Worm (Caenorhabditis elegans) whole organism, L4 larva: ENCODE results near the gene aqp-5.
"Not testable (repeated sequence)": the region's sequence is repeated elsewhere in the genome, so short reads cannot be mapped to it uniquely, and the experiment has no call there.

ENCODE experiments used
- F49E8.2 ChIP-seq: sonication (generic microtip); optimal IDR thresholded peaks from 2 replicates; lab custom pipeline; 2016; ENCODE audit warnings: missing compliant biosample characterization, mild to moderate bottlenecking, missing genetic modification characterization, borderline replicate concordance
- fkh-10 ChIP-seq: fragments of 150-350 bp; optimal IDR thresholded peaks from 2 replicates; lab custom pipeline; 2014; ENCODE audit warnings: missing biosample characterization, missing genetic modification reagents, missing genetic modification characterization
- pha-4 ChIP-seq, 2 experiments: fragments of 150-350 bp in 1 of 2; fragments of 200-800 bp in 1 of 2; sonication (Bioruptor generic) in 1 of 2; IDR thresholded peaks in 1 of 2; optimal IDR thresholded peaks in 1 of 2; 2 replicates each; pipeline versions ENCODE4 v1.3.6 to Lab custom; 2014 to 2022; ENCODE audit warnings: missing genetic modification characterization in 2 of 2, missing genetic modification reagents in 2 of 2, missing biosample characterization in 1 of 2, missing compliant biosample characterization in 1 of 2
- pqm-1 ChIP-seq: sonication (generic microtip); optimal IDR thresholded peaks from 2 replicates; lab custom pipeline; 2017; ENCODE audit warnings: missing biosample characterization, missing genetic modification characterization

ce11 chrV:10449947-10450346 lies 41.6 kb upstream of the aqp-5 start:
- TF ChIP-seq fkh-10; pha-4 (GFP tag; IDR thresholded peaks at IDR 0.05; lab: Robert Waterston, UW); pha-4 (tag; optimal IDR thresholded peaks at IDR 0.05; lab: Kevin White, UChicago); F49E8.2 (tag; lab: Kevin White, UChicago); pqm-1: not testable (repeated sequence)
